Worm (Caenorhabditis elegans) whole organism, L4/young adult: ENCODE measurements around the gene F19G12.11.

ENCODE experiments used
- W03F9.2 ChIP-seq: fragments of 150-350 bp; optimal IDR thresholded peaks from 2 replicates; lab custom pipeline; 2014; ENCODE audit warnings: missing biosample characterization, missing genetic modification characterization
- dao-5 ChIP-seq: sonication (generic microtip); optimal IDR thresholded peaks from 2 replicates; lab custom pipeline; 2016; ENCODE audit warnings: missing genotype, missing genetic modification characterization, moderate library complexity, missing compliant biosample characterization
- him-1 ChIP-seq: sonication (generic microtip); optimal IDR thresholded peaks from 2 replicates; lab custom pipeline; 2016; ENCODE audit warnings: missing genotype, missing genetic modification reagents, missing genetic modification characterization, missing compliant biosample characterization

Gene F19G12.11

DNA sequence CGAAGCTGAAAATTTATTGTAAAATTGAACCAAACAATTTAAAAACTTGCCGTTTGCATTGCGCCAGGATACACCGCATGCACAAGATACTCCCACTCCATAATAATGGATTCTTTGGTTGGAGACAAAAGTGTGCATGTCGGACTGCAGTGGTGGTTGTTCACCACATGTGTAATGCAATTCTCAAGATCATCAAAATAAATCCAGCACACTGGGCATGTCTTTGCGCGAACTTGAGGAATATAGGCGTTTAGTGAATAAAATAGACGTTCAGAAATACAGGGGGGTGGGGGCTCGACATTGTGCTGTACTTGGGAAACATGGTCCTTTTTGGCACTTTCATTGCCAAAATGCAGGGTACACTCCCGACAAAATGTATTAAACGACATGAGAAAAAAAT lies at the start of gene F19G12.11:
Gene F19G12.11, minus strand, starts transcription at position 101 of the 400 bp plus-strand sequence.
- TF ChIP-seq dao-5 (tag; lab: Kevin White, UChicago) (no peak), W03F9.2 (tag; lab: Kevin White, UChicago) (no peak), him-1 (no peak)

DNA sequence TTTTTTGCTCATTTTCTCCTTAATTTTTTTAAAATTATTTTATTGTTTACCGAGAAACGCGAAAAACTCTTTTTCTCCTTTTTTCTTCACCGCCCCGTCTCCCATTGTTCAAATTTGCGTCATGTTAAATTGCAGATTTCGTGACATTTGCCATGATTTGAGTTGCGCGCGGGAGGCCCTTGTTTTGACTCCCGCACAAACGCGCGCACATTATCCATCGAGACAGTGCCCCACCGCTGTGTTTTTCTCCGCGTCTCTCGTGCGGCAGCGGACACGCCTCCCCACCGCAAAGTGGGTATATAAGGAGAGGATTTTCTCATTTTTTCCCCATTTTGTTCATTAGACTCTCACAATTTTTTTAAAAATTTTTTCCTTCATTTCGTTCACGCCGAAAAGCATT lies 49.7 kb upstream of the F19G12.11 start:
- TF ChIP-seq dao-5 (tag; lab: Kevin White, UChicago) (no peak), him-1 (no peak), W03F9.2 (tag; lab: Kevin White, UChicago) (no peak)

DNA sequence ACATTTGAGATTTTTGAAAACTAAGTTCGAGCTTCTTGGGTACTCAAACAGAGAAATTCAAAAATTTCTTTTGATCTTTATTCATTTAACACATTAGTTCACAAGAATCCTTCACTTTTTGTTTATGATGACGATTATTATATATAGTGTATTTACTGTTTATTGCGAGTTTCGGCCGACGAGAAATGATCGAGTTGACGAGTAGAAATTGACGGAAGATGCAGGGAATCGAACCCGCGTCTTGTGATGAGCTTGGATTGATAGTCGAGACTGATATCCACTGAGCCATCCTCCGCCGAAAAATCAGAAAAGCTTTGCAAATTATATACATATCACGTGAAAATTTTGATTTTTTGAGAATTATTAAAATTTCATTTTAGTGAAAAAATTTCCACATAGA lies 47.5 kb upstream of the F19G12.11 start:
- no peak for TF ChIP-seq dao-5 (tag; lab: Kevin White, UChicago)
- TF ChIP-seq W03F9.2 (tag; lab: Kevin White, UChicago) = no peak
- TF ChIP-seq him-1 = no peak

DNA sequence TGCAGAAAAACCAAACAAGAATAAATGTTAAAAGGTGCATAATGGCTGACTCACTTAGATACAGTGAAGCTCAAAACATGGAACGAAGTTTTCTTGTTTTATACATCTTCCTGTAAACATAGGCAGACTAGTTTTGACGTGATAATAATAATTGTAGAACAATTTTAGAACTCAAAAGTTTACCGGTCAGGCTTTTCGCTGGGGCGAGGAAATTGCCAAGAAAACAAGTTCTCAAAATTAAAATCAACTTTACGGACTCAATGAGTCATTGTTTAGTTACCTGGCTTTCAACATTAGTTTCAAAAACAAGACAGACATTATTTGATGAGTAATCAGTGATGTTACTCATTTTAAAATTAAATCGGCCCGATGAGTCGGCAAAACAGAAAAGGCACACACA lies 46.6 kb upstream of the F19G12.11 start, which contains the start of gene D1005.5:
Gene D1005.5, minus strand, starts transcription at position 101 of the 400 bp plus-strand sequence.
- TF ChIP-seq him-1 = no peak
- no peak for TF ChIP-seq dao-5 (tag; lab: Kevin White, UChicago)
- TF ChIP-seq W03F9.2 (tag; lab: Kevin White, UChicago) = no peak

DNA sequence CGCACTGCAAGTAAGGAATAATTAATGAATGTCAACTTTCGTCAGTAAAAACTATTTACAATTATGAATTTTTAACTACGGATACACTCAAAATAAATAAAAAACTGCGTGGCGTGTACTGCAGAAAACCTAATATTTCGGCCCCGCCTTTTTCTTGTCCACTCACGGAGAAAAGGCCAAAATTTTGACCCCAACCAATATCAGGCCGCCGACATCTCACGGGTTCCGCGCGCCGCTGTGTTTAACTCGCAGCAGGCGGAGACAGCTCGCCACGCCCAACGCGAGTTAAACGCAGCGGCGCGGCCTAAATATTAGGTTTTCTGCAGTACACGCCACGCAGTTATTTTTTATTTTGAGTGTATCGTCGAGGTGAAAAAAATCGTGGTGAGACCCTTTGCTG lies 44.9 kb upstream of the F19G12.11 start:
- TF ChIP-seq him-1 (no peak), dao-5 (tag; lab: Kevin White, UChicago) (no peak), W03F9.2 (tag; lab: Kevin White, UChicago) (no peak)

DNA sequence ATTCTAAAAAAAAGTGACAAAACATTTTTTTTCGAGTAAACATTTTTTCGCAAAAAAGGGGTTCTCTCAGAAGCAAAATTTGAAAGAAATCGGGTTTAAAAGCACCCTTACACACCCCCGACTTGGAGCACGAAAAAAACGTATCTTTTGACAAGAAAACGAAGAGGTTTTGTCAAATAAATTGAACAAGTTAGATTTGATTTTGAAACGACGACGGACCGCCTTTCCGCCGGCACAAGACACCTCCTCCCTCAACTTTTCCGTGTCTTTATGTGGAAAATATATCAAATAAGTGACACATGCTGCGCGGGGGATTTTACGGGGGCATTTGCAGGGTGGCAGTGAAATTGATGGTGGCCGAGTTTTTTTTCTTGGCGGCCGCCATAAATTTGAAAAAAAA lies 41.7 kb upstream of the F19G12.11 start:
- TF ChIP-seq W03F9.2 (tag; lab: Kevin White, UChicago) = no peak
- TF ChIP-seq dao-5 (tag; lab: Kevin White, UChicago) = no peak
- TF ChIP-seq him-1 = no peak

DNA sequence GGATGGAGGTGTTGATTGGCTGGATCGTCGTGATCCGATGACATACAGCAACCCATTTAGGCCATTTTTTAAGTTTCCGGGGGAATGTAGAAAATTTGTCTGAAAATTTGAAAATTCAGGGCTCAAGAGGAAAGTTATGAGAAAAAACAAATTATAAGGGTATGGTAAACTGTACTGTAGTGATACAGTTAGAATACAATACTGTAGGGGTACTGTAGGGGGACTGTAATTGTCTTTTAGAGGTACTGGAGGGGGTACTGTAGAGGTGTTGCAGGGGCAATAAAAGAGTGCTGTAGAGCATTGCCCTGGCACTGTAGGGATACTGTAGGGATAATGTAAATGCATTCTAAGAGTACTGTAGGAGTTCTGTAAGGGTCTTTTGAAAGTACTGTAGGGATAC lies 38.4 kb upstream of the F19G12.11 start, which contains the start of gene D1005.6:
Gene D1005.6, minus strand, starts transcription at position 101 of the 400 bp plus-strand sequence.
- no peak for TF ChIP-seq W03F9.2 (tag; lab: Kevin White, UChicago)

DNA sequence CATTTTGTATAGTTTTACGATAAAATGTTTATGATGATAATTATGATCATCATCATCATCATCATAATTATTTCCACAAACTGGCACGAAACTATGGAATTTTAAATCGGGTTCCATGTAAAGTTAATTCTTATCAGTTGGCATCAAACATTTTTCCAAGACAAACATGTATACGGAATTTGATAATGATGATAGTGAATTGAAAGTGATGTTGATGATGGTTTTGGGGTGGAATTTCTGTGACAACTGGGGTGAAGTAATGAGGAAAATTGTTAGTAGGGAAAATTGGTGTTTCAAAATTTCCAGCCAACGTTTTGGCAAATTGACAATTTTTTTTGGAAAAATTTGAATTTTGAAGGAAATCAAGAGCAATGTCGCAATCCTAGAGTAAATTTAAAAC lies 33.4 kb upstream of the F19G12.11 start:
- TF ChIP-seq dao-5 (tag; lab: Kevin White, UChicago) (no peak), him-1 (no peak), W03F9.2 (tag; lab: Kevin White, UChicago) (no peak)

DNA sequence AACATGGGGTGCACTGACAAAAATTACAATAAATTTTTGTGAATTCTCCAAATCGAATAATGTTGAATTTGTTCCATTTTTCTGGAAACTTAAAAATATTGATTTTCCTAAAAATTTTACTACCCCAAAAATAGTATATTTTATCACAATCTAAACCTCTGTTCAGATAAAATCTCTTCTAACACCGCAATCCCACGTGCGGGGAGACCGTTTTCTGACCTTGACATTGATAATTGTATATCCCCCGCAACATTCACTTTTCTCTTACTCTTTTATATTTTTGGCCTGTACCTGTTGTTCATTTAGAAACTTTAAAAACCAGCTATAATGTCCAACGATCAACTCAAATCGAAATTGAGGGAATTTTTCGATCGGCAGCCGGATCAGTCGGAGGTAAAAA lies 32.5 kb upstream of the F19G12.11 start, which contains the start of gene D1005.2:
Gene D1005.2, plus strand, starts transcription at position 230 of the 400 bp plus-strand sequence.
- TF ChIP-seq dao-5 (tag; lab: Kevin White, UChicago) (no peak), him-1 (no peak), W03F9.2 (tag; lab: Kevin White, UChicago) (no peak)

DNA sequence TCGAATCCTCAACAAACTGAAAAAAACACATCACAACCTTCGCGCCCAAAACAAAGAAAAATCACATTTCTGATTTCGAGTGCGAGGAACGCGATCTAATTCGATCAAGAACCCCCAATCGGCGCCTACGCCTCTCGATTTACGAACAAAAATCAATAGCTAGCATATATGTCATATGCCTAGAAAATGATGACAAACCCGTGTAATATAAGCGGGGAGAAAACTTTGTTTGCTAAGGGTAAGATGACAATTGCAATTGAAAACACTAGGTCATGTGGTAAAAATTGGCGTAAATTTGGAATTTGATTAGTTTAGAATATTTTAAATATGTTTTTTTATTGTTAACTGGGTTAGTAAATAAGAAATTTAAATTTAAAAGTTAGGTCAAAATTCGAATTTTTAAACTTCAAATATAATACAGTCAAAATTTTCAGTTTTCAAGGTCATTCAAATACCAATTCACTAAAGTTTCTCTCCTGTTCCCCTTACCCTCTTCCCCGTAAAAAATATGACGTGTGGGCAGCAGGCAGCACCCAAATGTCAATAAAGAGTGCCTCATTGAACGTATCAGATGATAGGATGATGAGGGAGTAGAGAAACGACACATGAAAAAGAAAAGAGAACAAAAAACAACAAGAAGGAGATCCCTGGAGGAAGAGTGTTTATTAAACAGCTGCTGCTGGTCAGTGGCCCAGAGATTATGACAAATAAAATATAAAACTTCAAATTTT lies 30.2 kb upstream of the F19G12.11 start:
- TF ChIP-seq dao-5 (tag; lab: Kevin White, UChicago) (no peak), W03F9.2 (tag; lab: Kevin White, UChicago) (peak; percentile 27)

DNA sequence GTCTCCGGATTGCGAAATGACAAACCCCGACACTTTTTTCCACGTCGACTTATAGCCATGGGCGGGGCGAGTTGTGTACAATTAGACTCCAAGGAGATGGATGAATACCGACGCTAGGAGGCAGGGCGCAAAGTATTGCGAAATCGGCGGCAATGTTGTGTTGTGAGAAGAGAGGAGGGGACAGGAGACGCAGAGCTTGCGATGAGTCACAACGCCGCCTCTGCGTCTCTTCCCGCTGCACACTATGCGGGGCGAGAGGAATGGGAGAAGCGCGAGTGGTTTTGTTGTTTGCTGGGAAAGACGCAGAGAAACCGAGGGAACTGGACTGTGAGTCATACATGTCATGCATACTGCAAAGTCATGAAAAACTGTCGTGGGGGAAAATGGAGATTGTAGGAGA lies 28.1 kb upstream of the F19G12.11 start:
- TF ChIP-seq dao-5 (tag; lab: Kevin White, UChicago) (peak; percentile 11), W03F9.2 (tag; lab: Kevin White, UChicago) (peak; percentile 30), him-1 (peak; percentile 56)

DNA sequence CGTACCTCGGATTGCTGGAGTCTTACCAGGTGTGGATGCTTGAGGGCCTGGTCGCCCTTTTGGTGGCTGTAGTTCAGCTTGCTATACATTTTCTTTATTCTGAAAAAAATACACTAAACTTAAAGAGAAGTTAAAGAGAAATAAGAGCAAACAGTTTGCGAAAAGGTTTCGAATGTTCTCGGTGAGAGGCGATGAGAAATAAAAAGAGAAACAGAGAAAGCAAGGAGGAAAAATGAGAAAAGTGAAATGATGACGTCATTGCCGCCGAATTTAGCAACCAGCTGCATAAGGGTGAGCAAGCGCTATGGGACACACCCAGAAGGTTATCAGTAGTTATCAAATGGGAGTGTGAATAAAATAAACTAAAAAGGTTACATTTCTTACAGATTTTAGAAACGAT lies 27.4 kb upstream of the F19G12.11 start, which contains the start of gene cebp-1:
Gene cebp-1, minus strand, starts transcription at position 99 of the 400 bp plus-strand sequence.
- TF ChIP-seq W03F9.2 (tag; lab: Kevin White, UChicago) = peak; percentile 39
- no peak for TF ChIP-seq dao-5 (tag; lab: Kevin White, UChicago)

DNA sequence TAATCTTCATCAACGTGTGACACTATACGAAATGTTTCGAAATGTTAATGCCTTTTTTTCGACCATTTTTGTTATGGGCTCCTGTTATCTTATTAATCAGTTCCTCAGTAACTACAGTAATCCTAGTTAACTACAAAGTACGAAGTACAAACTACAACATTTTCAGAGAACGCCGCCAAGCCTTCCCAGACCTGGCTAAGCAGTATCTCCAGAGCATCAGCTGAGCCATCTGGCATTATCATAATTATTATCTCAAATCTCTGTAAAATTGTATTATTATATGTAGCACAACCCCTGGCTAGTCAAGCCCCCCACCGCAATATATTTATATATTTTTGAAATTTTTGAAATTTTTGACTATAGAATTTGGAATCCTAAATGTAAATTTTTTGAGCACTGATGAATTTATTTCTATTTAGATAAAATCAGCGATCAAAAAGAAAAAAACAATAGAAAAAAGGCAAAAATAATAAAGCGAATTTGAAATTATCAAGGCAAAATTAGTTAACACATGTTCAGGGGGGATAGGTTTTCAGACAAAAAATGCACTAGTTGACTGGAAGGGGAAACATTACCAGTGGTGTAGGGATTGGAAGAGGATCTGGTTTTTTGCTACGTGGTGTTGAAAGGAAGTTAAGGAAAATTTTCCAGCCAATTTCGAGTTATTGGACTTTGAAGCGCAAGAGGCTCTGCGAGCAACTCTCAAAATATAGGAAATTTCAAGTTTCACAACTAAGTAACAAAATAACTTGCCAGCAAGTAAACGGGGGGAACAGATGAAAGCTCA lies 25.7 kb upstream of the F19G12.11 start:
- TF ChIP-seq dao-5 (tag; lab: Kevin White, UChicago) (no peak), him-1 (no peak), W03F9.2 (tag; lab: Kevin White, UChicago) (no peak)

DNA sequence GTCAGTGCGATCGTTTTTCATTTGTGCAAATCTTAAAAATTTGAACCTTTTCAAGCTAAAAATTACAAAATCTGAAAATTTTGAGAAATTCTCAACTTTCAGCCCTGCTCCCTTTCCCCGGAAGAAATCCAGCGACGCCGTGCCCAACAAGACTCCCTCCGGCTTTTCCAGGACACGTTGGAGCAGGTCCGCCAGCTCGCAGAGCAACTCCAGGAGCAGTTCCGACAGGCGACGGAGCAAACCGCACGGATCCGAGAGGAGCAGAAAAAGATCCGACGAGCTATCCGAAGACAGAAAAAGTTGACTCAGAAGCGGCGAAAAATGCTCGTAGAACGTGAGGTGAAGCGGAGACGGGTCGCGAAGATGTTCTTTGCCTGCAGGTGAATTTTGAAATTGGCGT lies 24.9 kb upstream of the F19G12.11 start:
- TF ChIP-seq him-1 (no peak), W03F9.2 (tag; lab: Kevin White, UChicago) (no peak), dao-5 (tag; lab: Kevin White, UChicago) (no peak)
